Fruit fly (Drosophila melanogaster) whole organism, embryonic: Measurements from ENCODE around the gene CG4133.

Source experiments
- ATbp ChIP-seq: fragments of 200-800 bp; sonication (Bioruptor generic); optimal IDR thresholded peaks from 2 replicates; lab custom pipeline; 2017; ENCODE audit warnings: missing biosample characterization, mild to moderate bottlenecking, missing genetic modification characterization, missing genetic modification reagents
- Asciz ChIP-seq: fragments of 200-800 bp; sonication (Bioruptor generic); optimal IDR thresholded peaks from 2 replicates; lab custom pipeline; 2017; ENCODE audit warnings: missing biosample characterization, mild to moderate bottlenecking, missing genetic modification characterization, missing genetic modification reagents
- CG10209 ChIP-seq: fragments of 200-800 bp; sonication (Bioruptor generic); optimal IDR thresholded peaks from 3 replicates; lab custom pipeline; 2017; ENCODE audit warnings: missing biosample characterization, mild to moderate bottlenecking, missing genetic modification characterization, missing genetic modification reagents
- CG10321 ChIP-seq: fragments of 200-800 bp; sonication (Bioruptor generic); IDR thresholded peaks from 2 replicates; pipeline ENCODE4 v1.3.6; 2022; ENCODE audit warnings: missing biosample characterization, missing genetic modification characterization
- CG10565 ChIP-seq: fragments of 200-800 bp; sonication (Bioruptor generic); optimal IDR thresholded peaks from 3 replicates; lab custom pipeline; 2016; ENCODE audit warnings: missing biosample characterization, mild to moderate bottlenecking, missing genetic modification characterization
- CG11456 ChIP-seq: fragments of 200-800 bp; sonication (Bioruptor generic); IDR thresholded peaks from 3 replicates; pipeline ENCODE4 v1.3.6; 2022; ENCODE audit warnings: missing biosample characterization, missing genetic modification characterization
- CG13775 ChIP-seq: fragments of 200-800 bp; sonication (Bioruptor generic); optimal IDR thresholded peaks from 3 replicates; lab custom pipeline; 2017; ENCODE audit warnings: missing biosample characterization, mild to moderate bottlenecking, missing genetic modification characterization
- CG14441 ChIP-seq: fragments of 200-800 bp; sonication (Bioruptor generic); IDR thresholded peaks from 2 replicates; pipeline ENCODE4 v1.3.6; 2022; ENCODE audit warnings: missing biosample characterization, missing genetic modification characterization
- CG18599 ChIP-seq: fragments of 200-800 bp; sonication (Bioruptor generic); optimal IDR thresholded peaks from 3 replicates; lab custom pipeline; 2017; ENCODE audit warnings: missing biosample characterization, missing genetic modification characterization, mild to moderate bottlenecking, moderate library complexity, missing genetic modification reagents
- CG2202 ChIP-seq: fragments of 200-800 bp; sonication (Bioruptor generic); optimal IDR thresholded peaks from 2 replicates; lab custom pipeline; 2018; ENCODE audit warnings: missing biosample characterization, mild to moderate bottlenecking, missing genetic modification characterization
- CG31441 ChIP-seq: fragments of 200-800 bp; sonication (Bioruptor generic); IDR thresholded peaks from 2 replicates; pipeline ENCODE4 v1.3.6; 2022; ENCODE audit warnings: missing biosample characterization, missing genetic modification characterization
- CG32767 ChIP-seq: fragments of 200-800 bp; sonication (Bioruptor generic); IDR thresholded peaks from 2 replicates; pipeline ENCODE4 v1.3.6; 2022; ENCODE audit warnings: missing biosample characterization, missing genetic modification characterization
- CG3847 ChIP-seq: fragments of 200-800 bp; sonication (Bioruptor generic); IDR thresholded peaks from 2 replicates; pipeline ENCODE4 v1.3.6; 2022; ENCODE audit warnings: missing biosample characterization, missing genetic modification characterization
- CG4282 ChIP-seq: fragments of 200-800 bp; sonication (Bioruptor generic); optimal IDR thresholded peaks from 2 replicates; lab custom pipeline; 2016; ENCODE audit warnings: missing biosample characterization, missing genetic modification characterization
- CG8290 ChIP-seq, 3 experiments: fragments of 200-800 bp; sonication (Bioruptor generic); optimal IDR thresholded peaks; 2 replicates each; lab custom pipeline; 2016 to 2019; ENCODE audit warnings: missing biosample characterization in 3 of 3, missing genetic modification characterization in 3 of 3, mild to moderate bottlenecking in 2 of 3, moderate library complexity in 1 of 3
- CG9609 ChIP-seq: fragments of 200-800 bp; sonication (Bioruptor generic); optimal IDR thresholded peaks from 3 replicates; lab custom pipeline; 2016; ENCODE audit warnings: missing biosample characterization, missing genetic modification characterization
- Deaf1 ChIP-seq: fragments of 200-800 bp; optimal IDR thresholded peaks from 3 replicates; lab custom pipeline; 2019; ENCODE audit warnings: missing biosample characterization, mild to moderate bottlenecking, missing genetic modification characterization, moderate library complexity
- Dek ChIP-seq: fragments of 200-800 bp; sonication (Bioruptor generic); optimal IDR thresholded peaks from 3 replicates; lab custom pipeline; 2019; ENCODE audit warnings: missing biosample characterization, mild to moderate bottlenecking, missing genetic modification characterization, moderate library complexity
- Eip74EF ChIP-seq, 2 experiments: fragments of 200-800 bp in 1 of 2; fragments of >200 bp in 1 of 2; sonication (Bioruptor generic) in 1 of 2; optimal IDR thresholded peaks; 2 replicates each; lab custom pipeline; 2017 to 2019; ENCODE audit warnings: missing biosample characterization in 2 of 2, missing genetic modification characterization in 2 of 2, mild to moderate bottlenecking in 1 of 2, moderate library complexity in 1 of 2
- Fer2 ChIP-seq: fragments of 200-800 bp; sonication (Bioruptor generic); optimal IDR thresholded peaks from 2 replicates; lab custom pipeline; 2018; ENCODE audit warnings: missing biosample characterization, mild to moderate bottlenecking, missing genetic modification characterization, moderate library complexity
- HLH3B ChIP-seq: fragments of 200-800 bp; sonication (Bioruptor generic); IDR thresholded peaks from 2 replicates; pipeline ENCODE4 v1.3.6; 2022; ENCODE audit warnings: missing biosample characterization, missing genetic modification characterization
- Hmx ChIP-seq: fragments of 200-800 bp; sonication (Bioruptor generic); optimal IDR thresholded peaks from 2 replicates; lab custom pipeline; 2016; ENCODE audit warnings: missing biosample characterization, missing genetic modification characterization
- Hr51 ChIP-seq, 2 experiments: fragments of 200-800 bp; sonication (Bioruptor generic); optimal IDR thresholded peaks; 2 replicates in 1 of 2; 3 replicates in 1 of 2; lab custom pipeline; 2016 to 2018; ENCODE audit warnings: missing biosample characterization in 2 of 2, missing genetic modification characterization in 2 of 2, mild to moderate bottlenecking in 1 of 2, moderate library complexity in 1 of 2
- MESR4 ChIP-seq: fragments of 200-800 bp; sonication (Bioruptor generic); optimal IDR thresholded peaks from 2 replicates; lab custom pipeline; 2018; ENCODE audit warnings: missing biosample characterization, mild to moderate bottlenecking, missing genetic modification characterization, moderate library complexity
- Mrtf ChIP-seq: fragments of 200-800 bp; sonication (Bioruptor generic); IDR thresholded peaks from 3 replicates; pipeline ENCODE4 v1.3.6; 2022; ENCODE audit warnings: missing biosample characterization, missing genetic modification characterization
- Pdp1 ChIP-seq, 2 experiments: fragments of 200-800 bp; sonication (Bioruptor generic); optimal IDR thresholded peaks; 3 replicates each; lab custom pipeline; 2016; ENCODE audit warnings: missing biosample characterization in 2 of 2, missing genetic modification characterization in 2 of 2, mild to moderate bottlenecking in 1 of 2, moderate library complexity in 1 of 2
- Side ChIP-seq: fragments of 200-800 bp; sonication (Bioruptor generic); optimal IDR thresholded peaks from 2 replicates; lab custom pipeline; 2016; ENCODE audit warnings: missing biosample characterization, missing genetic modification characterization
- Stat92E ChIP-seq, 3 experiments: fragments of >200 bp in 2 of 3; fragments of 200-800 bp in 1 of 3; sonication (Bioruptor generic) in 1 of 3; optimal IDR thresholded peaks; 2 replicates each; lab custom pipeline; 2017 to 2019; ENCODE audit warnings: missing biosample characterization in 3 of 3, missing genetic modification characterization in 3 of 3, mild to moderate bottlenecking in 1 of 3, moderate library complexity in 1 of 3
- chif ChIP-seq, 2 experiments: fragments of 200-800 bp; sonication (Bioruptor generic); optimal IDR thresholded peaks; 3 replicates each; lab custom pipeline; 2016; ENCODE audit warnings: missing biosample characterization in 2 of 2, missing genetic modification characterization in 2 of 2
- dan ChIP-seq: fragments of 200-800 bp; sonication (Bioruptor generic); IDR thresholded peaks from 2 replicates; pipeline ENCODE4 v1.3.6; 2022; ENCODE audit warnings: missing biosample characterization, missing genetic modification characterization
- dmrt99B ChIP-seq: fragments of 200-800 bp; sonication (Bioruptor generic); optimal IDR thresholded peaks from 2 replicates; lab custom pipeline; 2018; ENCODE audit warnings: missing biosample characterization, mild to moderate bottlenecking, missing genetic modification characterization, moderate library complexity
- emc ChIP-seq: fragments of 200-800 bp; sonication (Bioruptor generic); optimal IDR thresholded peaks from 2 replicates; lab custom pipeline; 2016; ENCODE audit warnings: missing biosample characterization, missing genetic modification characterization
- gcm ChIP-seq: fragments of 200-800 bp; sonication (Bioruptor generic); optimal IDR thresholded peaks from 2 replicates; lab custom pipeline; 2019; ENCODE audit warnings: missing biosample characterization, mild to moderate bottlenecking, missing genetic modification characterization, moderate library complexity
- kni ChIP-seq: fragments of 200-800 bp; sonication (Bioruptor generic); optimal IDR thresholded peaks from 3 replicates; lab custom pipeline; 2017; ENCODE audit warnings: mild to moderate bottlenecking, missing biosample characterization, missing genetic modification reagents, missing genetic modification characterization
- lilli ChIP-seq: fragments of 200-800 bp; sonication (Bioruptor generic); optimal IDR thresholded peaks from 3 replicates; lab custom pipeline; 2016; ENCODE audit warnings: missing biosample characterization, missing genetic modification characterization
- lola ChIP-seq, 3 experiments: fragments of >200 bp in 2 of 3; fragments of 200-800 bp in 1 of 3; sonication (Bioruptor generic) in 1 of 3; optimal IDR thresholded peaks; 2 replicates each; lab custom pipeline; 2017 to 2019; ENCODE audit warnings: missing biosample characterization in 3 of 3, missing genetic modification characterization in 3 of 3, mild to moderate bottlenecking in 1 of 3, moderate library complexity in 1 of 3
- luna ChIP-seq: fragments of 200-800 bp; sonication (Bioruptor generic); optimal IDR thresholded peaks from 2 replicates; lab custom pipeline; 2016; ENCODE audit warnings: missing biosample characterization, missing genetic modification characterization
- nau ChIP-seq: fragments of 200-800 bp; sonication (Bioruptor generic); optimal IDR thresholded peaks from 3 replicates; lab custom pipeline; 2017; ENCODE audit warnings: missing biosample characterization, mild to moderate bottlenecking, missing genetic modification characterization, missing genetic modification reagents
- pb ChIP-seq: fragments of 200-800 bp; sonication (Bioruptor generic); optimal IDR thresholded peaks from 3 replicates; lab custom pipeline; 2016; ENCODE audit warnings: missing biosample characterization, missing genetic modification characterization
- pnt ChIP-seq: fragments of 200-800 bp; sonication (Bioruptor generic); optimal IDR thresholded peaks from 3 replicates; lab custom pipeline; 2016; ENCODE audit warnings: missing biosample characterization, missing genetic modification characterization
- pum ChIP-seq: fragments of 200-800 bp; sonication (Bioruptor generic); optimal IDR thresholded peaks from 2 replicates; lab custom pipeline; 2016; ENCODE audit warnings: missing biosample characterization, missing genetic modification characterization
- row ChIP-seq: fragments of 200-800 bp; sonication (Bioruptor generic); IDR thresholded peaks from 3 replicates; pipeline ENCODE4 v1.3.6; 2022; ENCODE audit warnings: missing biosample characterization, missing genetic modification characterization
- schlank ChIP-seq: fragments of 200-800 bp; sonication (Bioruptor generic); optimal IDR thresholded peaks from 2 replicates; lab custom pipeline; 2018; ENCODE audit warnings: missing biosample characterization, mild to moderate bottlenecking, missing genetic modification characterization
- slou ChIP-seq: fragments of 200-800 bp; sonication (Bioruptor generic); optimal IDR thresholded peaks from 3 replicates; lab custom pipeline; 2016; ENCODE audit warnings: missing biosample characterization, missing genetic modification characterization
- wor ChIP-seq: fragments of 200-800 bp; sonication (Bioruptor generic); IDR thresholded peaks from 2 replicates; pipeline ENCODE4 v1.3.6; 2022; ENCODE audit warnings: missing biosample characterization, missing genetic modification characterization

CG4133 gene

DNA sequence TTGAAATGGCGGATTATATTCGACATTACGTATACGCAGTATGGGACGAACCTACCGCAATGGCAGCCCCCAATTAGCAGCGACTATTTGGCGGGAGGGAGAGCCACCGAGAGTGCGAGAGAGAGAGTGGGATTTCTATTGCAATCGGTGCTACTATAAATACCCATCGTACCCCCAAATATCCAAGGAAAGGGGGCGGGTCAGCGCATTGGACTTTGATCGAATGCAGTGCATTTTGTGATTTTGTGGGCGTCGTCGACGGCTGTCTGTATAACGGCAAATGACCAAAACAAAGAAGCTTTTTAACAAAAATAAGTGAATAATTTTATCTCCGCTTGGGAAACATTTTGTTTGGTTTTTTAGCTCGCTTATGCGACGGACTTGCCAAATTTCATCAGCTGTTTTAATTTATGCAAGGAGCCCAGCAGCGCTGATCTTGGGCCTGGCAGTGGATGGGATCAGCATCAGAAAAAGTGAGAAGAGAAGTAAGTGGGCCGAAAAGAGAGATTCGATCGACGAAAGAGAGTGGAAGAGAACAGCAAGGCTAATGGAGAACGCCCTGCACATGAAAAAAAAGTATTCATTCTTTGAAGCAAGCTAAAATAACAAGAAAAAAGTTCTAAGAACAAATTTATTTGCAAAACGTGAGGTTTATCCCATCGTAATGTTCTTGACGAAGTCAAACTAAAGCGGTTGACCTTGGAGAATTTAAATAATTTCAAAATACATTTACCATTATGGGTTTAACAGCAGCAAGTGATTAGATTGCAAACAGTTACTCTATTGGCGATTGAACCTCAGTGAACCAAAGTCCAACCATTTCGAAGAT, 32.6 kb downstream of the CG4133 start (continued):
- TF ChIP-seq Mrtf (GFP tag; lab: Robert Waterston, UW) (no peak), Hmx (GFP tag; lab: Kevin White, UChicago) (no peak), slou (GFP tag; lab: Kevin White, UChicago) (no peak), CG14441 (GFP tag; lab: Robert Waterston, UW) (no peak), kni (GFP tag; lab: Kevin White, UChicago) (no peak), Dek (tag; lab: Kevin White, UChicago) (no peak), CG18599 (GFP tag; lab: Kevin White, UChicago) (peak; percentile 38), luna (GFP tag; lab: Kevin White, UChicago) (no peak), Asciz (GFP tag; lab: Kevin White, UChicago) (peak; percentile 32), lilli (no peak), schlank (no peak), lola (GFP tag; optimal IDR thresholded peaks at IDR 0.05; lab: Kevin White, UChicago) (no peak), Fer2 (tag; lab: Kevin White, UChicago) (no peak), MESR4 (GFP tag; lab: Kevin White, UChicago) (no peak), Stat92E (GFP tag; optimal IDR thresholded peaks at IDR 0.05; lab: Kevin White, UChicago) (no peak), CG10565 (GFP tag; lab: Kevin White, UChicago) (no peak)

DNA sequence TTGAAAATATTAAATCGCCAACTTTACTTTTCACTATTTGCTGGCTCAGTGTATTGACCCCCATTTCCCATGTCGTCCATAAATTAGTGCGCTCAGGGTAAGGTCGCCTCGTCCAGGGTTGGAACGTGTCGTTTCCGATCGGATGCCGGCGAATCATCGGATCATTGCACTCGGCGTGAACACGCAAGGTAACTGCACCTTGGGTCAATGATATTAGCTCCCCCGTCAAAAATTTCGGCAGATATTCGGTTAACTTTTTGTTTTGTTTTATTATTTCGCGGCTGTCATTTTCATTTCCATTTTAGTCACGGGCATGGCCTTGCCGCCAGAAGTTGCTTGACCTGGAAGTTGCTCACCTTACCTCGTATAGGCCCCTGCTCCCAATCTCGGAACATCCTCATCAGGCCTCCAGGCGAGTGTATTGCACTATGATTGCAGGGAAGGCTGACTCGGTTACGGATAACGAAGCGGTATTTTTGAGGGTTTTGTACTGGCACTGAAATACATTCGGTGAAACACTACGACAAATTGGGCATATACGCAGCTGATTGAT, 33.3 kb downstream of the CG4133 start:
- TF ChIP-seq CG2202 (tag; lab: Kevin White, UChicago) (no peak), CG31441 (GFP tag; lab: Robert Waterston, UW) (no peak), CG4282 (GFP tag; lab: Kevin White, UChicago) (no peak), CG10209 (GFP tag; lab: Kevin White, UChicago) (no peak), Deaf1 (peak; percentile 24), nau (GFP tag; lab: Kevin White, UChicago) (no peak), pnt (GFP tag; lab: Kevin White, UChicago) (no peak), CG32767 (GFP tag; lab: Robert Waterston, UW) (no peak), Hr51 (GFP tag; optimal IDR thresholded peaks at IDR 0.05; lab: Kevin White, UChicago) (no peak), Side (GFP tag; lab: Kevin White, UChicago) (no peak), wor (GFP tag; lab: Robert Waterston, UW) (no peak), emc (GFP tag; lab: Kevin White, UChicago) (no peak), Mrtf (GFP tag; lab: Robert Waterston, UW) (no peak), row (GFP tag; lab: Robert Waterston, UW) (0 out of 3 replicates have a peak, but pooled peaks have one; percentile 1), dan (no peak), CG10321 (GFP tag; lab: Robert Waterston, UW) (no peak), CG9609 (GFP tag; lab: Kevin White, UChicago) (no peak), HLH3B (GFP tag; lab: Robert Waterston, UW) (0 out of 2 replicates have a peak, but pooled peaks have one; percentile 3), CG8290 (GFP tag; optimal IDR thresholded peaks at IDR 0.05; lab: Kevin White, UChicago) (no peak), CG8290 (tag; optimal IDR thresholded peaks at IDR 0.05; lab: Kevin White, UChicago) (peak in 1 of 2 experiments; percentile 3), ATbp (GFP tag; lab: Kevin White, UChicago) (no peak), CG13775 (GFP tag; lab: Kevin White, UChicago) (peak; percentile 7), MESR4 (GFP tag; lab: Kevin White, UChicago) (no peak), pum (no peak), pb (GFP tag; lab: Kevin White, UChicago) (no peak), Eip74EF (GFP tag; optimal IDR thresholded peaks at IDR 0.05; lab: Kevin White, UChicago) (no peak), Pdp1 (GFP tag; optimal IDR thresholded peaks at IDR 0.05; lab: Kevin White, UChicago) (no peak), CG3847 (GFP tag; lab: Robert Waterston, UW) (no peak), dmrt99B (tag; lab: Kevin White, UChicago) (no peak), chif (GFP tag; optimal IDR thresholded peaks at IDR 0.05; lab: Kevin White, UChicago) (peak in 1 of 2 experiments; percentile 15), CG11456 (GFP tag; lab: Robert Waterston, UW) (0 out of 3 replicates have a peak, but pooled peaks have one; percentile 1), gcm (GFP tag; lab: Kevin White, UChicago) (peak; percentile 42)
